Worm (Caenorhabditis elegans) whole organism, young adult: Measurements from ENCODE around the gene nhr-28.

Experiments used
- K11D2.4 ChIP-seq: fragments of 200-800 bp; sonication (Bioruptor generic); IDR thresholded peaks from 2 replicates; pipeline ENCODE4 v1.3.6; 2022; ENCODE audit warnings: missing genetic modification reagents, missing genetic modification characterization, missing compliant biosample characterization
- Y67H2A.10 ChIP-seq: fragments of 200-800 bp; sonication (Bioruptor generic); conservative IDR thresholded peaks from 2 replicates; pipeline ENCODE4 v1.3.6; 2022; ENCODE audit warnings: missing genetic modification reagents, missing genetic modification characterization, missing compliant biosample characterization
- die-1 ChIP-seq: sonication (generic microtip); optimal IDR thresholded peaks from 2 replicates; lab custom pipeline; 2016; ENCODE audit warnings: missing genotype, mild to moderate bottlenecking, missing genetic modification characterization, missing compliant biosample characterization
- let-607 ChIP-seq, 2 experiments: fragments of 200-800 bp in 1 of 2; sonication (Bioruptor generic) in 1 of 2; sonication (generic microtip) in 1 of 2; optimal IDR thresholded peaks; 2 replicates each; lab custom pipeline; 2016 to 2018; ENCODE audit warnings: mild to moderate bottlenecking in 2 of 2, missing compliant biosample characterization in 2 of 2, missing genetic modification characterization in 2 of 2, moderate library complexity in 2 of 2, missing genotype in 1 of 2
- madf-3 ChIP-seq: fragments of 200-800 bp; sonication (Bioruptor generic); IDR thresholded peaks from 2 replicates; pipeline ENCODE4 v1.3.6; 2022; ENCODE audit warnings: missing genetic modification reagents, missing genetic modification characterization, missing compliant biosample characterization
- ztf-18 ChIP-seq: sonication (generic microtip); optimal IDR thresholded peaks from 2 replicates; lab custom pipeline; 2016; ENCODE audit warnings: missing genotype, mild to moderate bottlenecking, missing genetic modification characterization, missing compliant biosample characterization
- ztf-28 ChIP-seq: fragments of 200-800 bp; sonication (Bioruptor generic); IDR thresholded peaks from 2 replicates; pipeline ENCODE4 v1.3.6; 2022; ENCODE audit warnings: missing genetic modification reagents, missing genetic modification characterization, missing compliant biosample characterization

DNA sequence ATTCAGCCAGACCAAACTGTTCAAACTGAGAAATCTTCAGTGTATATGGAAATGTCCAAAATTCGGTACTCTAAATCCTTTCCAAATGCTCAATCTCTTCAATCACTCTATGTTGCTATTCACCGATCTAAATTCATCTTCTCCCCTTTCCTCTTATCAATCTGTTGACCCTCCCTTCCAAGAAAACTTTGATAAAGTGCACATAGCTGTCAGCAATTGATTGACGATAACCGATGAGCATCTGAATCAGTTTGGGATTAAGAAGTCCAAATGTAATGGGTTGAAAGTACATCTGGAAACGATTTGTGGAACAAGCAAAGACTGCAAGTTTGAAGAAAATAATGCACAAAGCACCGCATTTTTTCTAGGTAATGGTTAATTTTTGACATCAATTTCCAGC, 35.2 kb downstream of the nhr-28 start:
- TF ChIP-seq die-1 (tag; lab: Kevin White, UChicago) (no peak), madf-3 (GFP tag; lab: Robert Waterston, UW) (no peak), K11D2.4 (GFP tag; lab: Robert Waterston, UW) (no peak), let-607 (tag; optimal IDR thresholded peaks at IDR 0.05; lab: Kevin White, UChicago) (no peak), ztf-28 (no peak), Y67H2A.10 (GFP tag; lab: Robert Waterston, UW) (no peak), ztf-18 (tag; lab: Kevin White, UChicago) (no peak)
